Fruit fly (Drosophila melanogaster): ENCODE results near the gene CG45101.

Gene CG45101

dm6 chr3L:11061200-11061599 is 3.6 kb upstream of the CG45101 start, which contains the start of the genes CG6321 and Blos2 (continued):
- TF ChIP-seq pan (optimal IDR thresholded peaks at IDR 0.05) (peak in 1 of 2 experiments; percentile 32), pan (GFP tag; optimal IDR thresholded peaks at IDR 0.05 in 1 of 2, IDR thresholded peaks at IDR 0.05 in 1 of 2) (peak in 1 of 2 experiments; percentile 40), Dbx (GFP tag; IDR thresholded peaks at IDR 0.05) (peak; percentile 63; the same call in 2 of the 3 replicates), CG15269 (tag; optimal IDR thresholded peaks at IDR 0.05) (peak; percentile 88), CG7786 (GFP tag; optimal IDR thresholded peaks at IDR 0.05) (peak; percentile 13), CG18619 (GFP tag; optimal IDR thresholded peaks at IDR 0.05) (peak; percentile 58), nerfin-1 (tag; optimal IDR thresholded peaks at IDR 0.05) (peak; percentile 74), CG13424 (tag; optimal IDR thresholded peaks at IDR 0.05) (peak; percentile 84), fd64A (GFP tag; optimal IDR thresholded peaks at IDR 0.05) (peak; percentile 13), CG3838 (GFP tag; optimal IDR thresholded peaks at IDR 0.05) (peak; percentile 37), nmo (GFP tag; optimal IDR thresholded peaks at IDR 0.05) (peak; percentile 85), sc (optimal IDR thresholded peaks at IDR 0.05) (no peak), sc (GFP tag; optimal IDR thresholded peaks at IDR 0.05) (peak; percentile 22), ewg (GFP tag; optimal IDR thresholded peaks at IDR 0.05) (peak; percentile 35), CG30403 (GFP tag; optimal IDR thresholded peaks at IDR 0.05) (peak; percentile 82), H2.0 (GFP tag; IDR thresholded peaks at IDR 0.05) (no peak), pzg (GFP tag; optimal IDR thresholded peaks at IDR 0.05) (peak; percentile 39), CG16779 (GFP tag; IDR thresholded peaks at IDR 0.05) (no peak), CG18262 (tag; optimal IDR thresholded peaks at IDR 0.05) (peak; percentile 86), CG13296 (GFP tag; optimal IDR thresholded peaks at IDR 0.05) (peak; percentile 77), CG9437 (GFP tag; optimal IDR thresholded peaks at IDR 0.05) (peak; percentile 69), ATbp (GFP tag; optimal IDR thresholded peaks at IDR 0.05) (peak; percentile 64), CG10274 (GFP tag; optimal IDR thresholded peaks at IDR 0.05) (peak; percentile 24), Dref (GFP tag; IDR thresholded peaks at IDR 0.05) (no peak), Rx (GFP tag; IDR thresholded peaks at IDR 0.05) (peak; percentile 17; the same call in 1 of the 2 replicates), chif (GFP tag; optimal IDR thresholded peaks at IDR 0.05) (peak in 1 of 2 experiments; percentile 67), CG18599 (GFP tag; optimal IDR thresholded peaks at IDR 0.05) (peak; percentile 85), unpg (GFP tag; optimal IDR thresholded peaks at IDR 0.05) (peak; percentile 87), CG30020 (tag; optimal IDR thresholded peaks at IDR 0.05) (peak; percentile 43), CG11504 (tag; optimal IDR thresholded peaks at IDR 0.05) (peak; percentile 86), CG15073 (GFP tag; optimal IDR thresholded peaks at IDR 0.05) (no peak), CG5953 (GFP tag; IDR thresholded peaks at IDR 0.05) (no peak), hkb (optimal IDR thresholded peaks at IDR 0.05) (no peak), hkb (GFP tag; IDR thresholded peaks at IDR 0.05) (peak; percentile 86), ken (GFP tag; IDR thresholded peaks at IDR 0.05) (peak; percentile 35; the same call in 1 of the 3 replicates), Ravus (GFP tag; IDR thresholded peaks at IDR 0.05) (no peak), Ptx1 (GFP tag; IDR thresholded peaks at IDR 0.05) (peak; percentile 75), CHES-1-like (GFP tag; optimal IDR thresholded peaks at IDR 0.05) (peak; percentile 11), oc (tag; optimal IDR thresholded peaks at IDR 0.05) (peak; percentile 43), bbx (GFP tag; IDR thresholded peaks at IDR 0.05; ENCODE audit: partially characterized antibody) (no peak), Mad (GFP tag; optimal IDR thresholded peaks at IDR 0.05) (no peak), gem (tag; optimal IDR thresholded peaks at IDR 0.05) (peak; percentile 90), CG1024 (GFP tag; IDR thresholded peaks at IDR 0.05) (0 out of 2 replicates have a peak, but pooled peaks have one; percentile 6), CG31365 (tag; optimal IDR thresholded peaks at IDR 0.05) (peak; percentile 24), CG14050 (GFP tag; IDR thresholded peaks at IDR 0.05) (peak; percentile 49; the same call in 1 of the 3 replicates), HLHmδ (GFP tag; optimal IDR thresholded peaks at IDR 0.05) (no peak), Doc3 (GFP tag; IDR thresholded peaks at IDR 0.05; ENCODE audit: partially characterized antibody) (no peak), zf30C (GFP tag; optimal IDR thresholded peaks at IDR 0.05) (no peak), crp (GFP tag; optimal IDR thresholded peaks at IDR 0.05) (peak; percentile 30 to 84), sima (GFP tag; optimal IDR thresholded peaks at IDR 0.05) (no peak), ham (GFP tag; IDR thresholded peaks at IDR 0.05) (no peak)

Data from whole organism, embryonic.